Comparison of ENCODE assay signal across 3 fruit fly cellular contexts in the genomic region with DNA sequence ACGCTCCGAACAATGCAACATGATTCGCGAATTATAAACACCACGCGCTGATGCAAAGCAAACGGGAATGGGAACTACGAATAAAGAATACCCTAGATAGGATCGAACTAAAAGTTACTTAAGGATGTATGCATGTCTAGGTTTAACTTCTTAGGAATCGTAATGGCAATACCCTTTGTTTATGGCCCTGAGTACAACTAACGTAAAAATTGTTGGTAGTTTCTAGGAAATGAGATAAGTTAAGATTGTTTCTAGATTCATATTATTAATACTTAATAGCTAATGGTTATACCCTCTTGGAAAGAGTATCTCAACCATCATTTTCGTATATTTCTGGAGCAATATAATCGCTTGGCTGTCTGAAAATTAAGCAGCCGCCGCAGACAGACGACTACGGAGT.
TF ChIP-seq lines count a peak whose summit lies in the region.

No protein-coding gene starts in this region.

TF ChIP-seq in whole organism, prepupa, 60 proteins besides CTCF, POLR2A, EP300 and RAD21 (continues in another document):
- peak; percentile 31 for TF ChIP-seq CG6808 (GFP tag; optimal IDR thresholded peaks at IDR 0.05; lab: Kevin White, UChicago)
- peak; percentile 4 to 11 for TF ChIP-seq ss (GFP tag; optimal IDR thresholded peaks at IDR 0.05; lab: Kevin White, UChicago)
- peak; percentile 32 for TF ChIP-seq CG31627 (GFP tag; optimal IDR thresholded peaks at IDR 0.05; lab: Kevin White, UChicago)
- peak; percentile 21 for TF ChIP-seq achi (GFP tag; optimal IDR thresholded peaks at IDR 0.05; lab: Kevin White, UChicago)
- no peak for TF ChIP-seq CG6163 (GFP tag; IDR thresholded peaks at IDR 0.05; lab: Robert Waterston, UW)
- peak; percentile 25 for TF ChIP-seq acj6 (GFP tag; optimal IDR thresholded peaks at IDR 0.05; lab: Kevin White, UChicago)
- TF ChIP-seq pdm3 (GFP tag; optimal IDR thresholded peaks at IDR 0.05; lab: Kevin White, UChicago), result no peak
- TF ChIP-seq eg (GFP tag; IDR thresholded peaks at IDR 0.05; lab: Robert Waterston, UW), result no peak
- TF ChIP-seq net (GFP tag; optimal IDR thresholded peaks at IDR 0.05; lab: Kevin White, UChicago), result peak; percentile 9
- no peak for TF ChIP-seq vri (GFP tag; optimal IDR thresholded peaks at IDR 0.05; lab: Kevin White, UChicago)
- peak; percentile 54 for TF ChIP-seq CG3032 (tag; optimal IDR thresholded peaks at IDR 0.05; lab: Kevin White, UChicago)
- TF ChIP-seq CG1621 (tag; optimal IDR thresholded peaks at IDR 0.05; lab: Kevin White, UChicago), result peak; percentile 20
- TF ChIP-seq lz (GFP tag; optimal IDR thresholded peaks at IDR 0.05; lab: Kevin White, UChicago), result peak; percentile 35
- TF ChIP-seq dac (GFP tag; optimal IDR thresholded peaks at IDR 0.05; lab: Kevin White, UChicago), result no peak
- TF ChIP-seq svp (GFP tag; lab: Kevin White, UChicago), result peak; percentile 85
- TF ChIP-seq fd59A (GFP tag; optimal IDR thresholded peaks at IDR 0.05; lab: Kevin White, UChicago), result peak; percentile 31
- TF ChIP-seq esn (GFP tag; optimal IDR thresholded peaks at IDR 0.05; lab: Kevin White, UChicago), result no peak
- peak; percentile 45 for TF ChIP-seq spab (GFP tag; optimal IDR thresholded peaks at IDR 0.05; lab: Kevin White, UChicago)
- no peak for TF ChIP-seq Gug (GFP tag; IDR thresholded peaks at IDR 0.05; lab: Robert Waterston, UW)
- peak; percentile 39 for TF ChIP-seq CG10631 (GFP tag; optimal IDR thresholded peaks at IDR 0.05; lab: Kevin White, UChicago)
- no peak for TF ChIP-seq salr (GFP tag; optimal IDR thresholded peaks at IDR 0.05; lab: Kevin White, UChicago)
- TF ChIP-seq CG8319 (GFP tag; optimal IDR thresholded peaks at IDR 0.05; lab: Kevin White, UChicago), result no peak
- 0 out of 2 replicates have a peak, but pooled peaks have one; percentile 13 for TF ChIP-seq CG15336 (GFP tag; IDR thresholded peaks at IDR 0.05; lab: Robert Waterston, UW)
- TF ChIP-seq Ets96B (tag; optimal IDR thresholded peaks at IDR 0.05; lab: Kevin White, UChicago), result peak; percentile 42
- peak; percentile 33 for TF ChIP-seq Sox14 (GFP tag; optimal IDR thresholded peaks at IDR 0.05; lab: Kevin White, UChicago)
- no peak for TF ChIP-seq Eip93F (GFP tag; optimal IDR thresholded peaks at IDR 0.05; lab: Kevin White, UChicago)
- no peak for TF ChIP-seq Hr38 (GFP tag; optimal IDR thresholded peaks at IDR 0.05; lab: Kevin White, UChicago)
- TF ChIP-seq Lpt (GFP tag; optimal IDR thresholded peaks at IDR 0.05; lab: Kevin White, UChicago), result no peak
- peak; percentile 31 for TF ChIP-seq Sox102F (GFP tag; optimal IDR thresholded peaks at IDR 0.05; lab: Kevin White, UChicago)
- TF ChIP-seq Hr39 (GFP tag; optimal IDR thresholded peaks at IDR 0.05; lab: Kevin White, UChicago), result peak; percentile 32

TF ChIP-seq in whole organism, pupa, 21 proteins besides CTCF, POLR2A, EP300 and RAD21:
- TF ChIP-seq fd96Ca (GFP tag; IDR thresholded peaks at IDR 0.05; lab: Robert Waterston, UW), result no peak
- TF ChIP-seq Snoo (tag; optimal IDR thresholded peaks at IDR 0.05; lab: Kevin White, UChicago), result peak; percentile 46
- peak; percentile 48 for TF ChIP-seq CG9948 (tag; optimal IDR thresholded peaks at IDR 0.05; lab: Kevin White, UChicago)
- TF ChIP-seq rn (GFP tag; IDR thresholded peaks at IDR 0.05; lab: Robert Waterston, UW), result no peak
- peak; percentile 38 for TF ChIP-seq Pif1A (GFP tag; optimal IDR thresholded peaks at IDR 0.05; lab: Kevin White, UChicago)
- no peak for TF ChIP-seq CG4496 (GFP tag; IDR thresholded peaks at IDR 0.05; lab: Robert Waterston, UW)
- peak; percentile 10 for TF ChIP-seq Pif1B (GFP tag; optimal IDR thresholded peaks at IDR 0.05; lab: Kevin White, UChicago)
- peak; percentile 54 for TF ChIP-seq CG15710 (tag; optimal IDR thresholded peaks at IDR 0.05; lab: Kevin White, UChicago)
- peak; percentile 58 for TF ChIP-seq CG14655 (GFP tag; optimal IDR thresholded peaks at IDR 0.05; lab: Kevin White, UChicago)
- peak; percentile 29 for TF ChIP-seq CG8301 (tag; optimal IDR thresholded peaks at IDR 0.05; lab: Kevin White, UChicago)
- TF ChIP-seq CG34367 (tag; optimal IDR thresholded peaks at IDR 0.05; lab: Kevin White, UChicago), result peak; percentile 30
- no peak for TF ChIP-seq D1 (tag; optimal IDR thresholded peaks at IDR 0.05; lab: Kevin White, UChicago)
- TF ChIP-seq CG8159 (tag; optimal IDR thresholded peaks at IDR 0.05; lab: Kevin White, UChicago), result peak; percentile 52

TF ChIP-seq in whole organism, wandering third instar larva, 38 proteins besides CTCF, POLR2A, EP300 and RAD21:
- TF ChIP-seq woc (GFP tag; optimal IDR thresholded peaks at IDR 0.05; lab: Kevin White, UChicago) (peak; percentile 55), HLH106 (tag; optimal IDR thresholded peaks at IDR 0.05; lab: Kevin White, UChicago) (peak; percentile 4), Sp1 (GFP tag; optimal IDR thresholded peaks at IDR 0.05; lab: Kevin White, UChicago) (no peak), fru (GFP tag; optimal IDR thresholded peaks at IDR 0.05; lab: Kevin White, UChicago) (peak; percentile 4), jim (GFP tag; optimal IDR thresholded peaks at IDR 0.05; lab: Kevin White, UChicago) (no peak), h (GFP tag; optimal IDR thresholded peaks at IDR 0.05; lab: Kevin White, UChicago) (peak; percentile 26)
